Fruit fly (Drosophila melanogaster) whole organism: ENCODE results near the gene CG17380.

Experiments used
- EcR ChIP-seq, 2 experiments: fragments of >200 bp; optimal IDR thresholded peaks; 2 replicates each; lab custom pipeline; 2017; ENCODE audit warnings: missing biosample characterization in 2 of 2, missing genetic modification characterization in 2 of 2, missing genetic modification reagents in 2 of 2
- pan ChIP-seq: fragments of >200 bp; optimal IDR thresholded peaks from 2 replicates; lab custom pipeline; 2017
- psq ChIP-seq: fragments of >200 bp; optimal IDR thresholded peaks from 2 replicates; lab custom pipeline; 2017
- usp ChIP-seq: fragments of >200 bp; optimal IDR thresholded peaks from 2 replicates; lab custom pipeline; 2017; ENCODE audit warnings: missing biosample characterization, missing genetic modification characterization, mixed read lengths

The CG17380 gene

DNA sequence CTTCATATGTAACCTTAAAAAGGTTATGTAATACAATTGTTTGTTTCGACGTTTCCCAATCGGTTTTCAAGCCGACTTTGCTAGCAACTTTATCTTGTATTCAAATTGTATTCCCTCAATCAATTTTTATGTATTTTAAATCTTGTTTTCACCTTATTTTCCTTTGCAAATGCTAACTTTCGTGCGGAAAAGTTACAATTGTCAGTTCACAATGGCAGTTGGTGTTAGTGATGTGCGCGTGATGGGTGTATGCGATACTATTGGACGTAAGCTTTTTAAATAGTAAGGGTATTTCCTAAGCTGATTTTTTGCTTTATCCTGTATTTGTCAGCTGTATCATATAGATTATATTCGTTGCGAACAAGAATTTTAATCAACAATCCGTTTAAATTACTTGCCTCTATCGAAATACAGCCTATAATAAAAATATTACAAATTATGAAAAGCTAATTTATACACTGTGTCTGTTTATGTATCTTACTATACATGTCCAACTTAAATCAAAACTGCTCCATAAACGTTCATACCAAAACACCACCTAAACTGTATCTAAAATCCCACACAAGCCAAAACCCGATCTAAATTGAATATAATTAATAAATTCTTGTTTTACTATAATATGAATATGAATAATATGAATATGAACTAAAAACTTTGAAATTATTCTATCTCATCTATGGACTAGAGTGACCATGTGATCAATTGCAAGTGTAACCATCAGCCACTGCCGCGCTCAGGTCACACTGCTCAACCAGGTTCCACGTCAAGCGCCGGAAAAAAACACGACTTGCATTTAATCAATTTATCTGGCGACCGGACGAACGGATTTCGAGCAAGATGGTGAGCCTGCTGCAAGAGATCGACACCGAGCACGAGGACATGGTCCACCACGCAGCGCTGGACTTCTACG lies 47.4 kb downstream of the CG17380 start, which contains the start of the genes ATPsynCF6 and Sec13:
Gene ATPsynCF6, minus strand, starts transcription at position 236 of the 910 bp plus-strand sequence.
Gene Sec13, plus strand, starts transcription at position 450 of the 910 bp plus-strand sequence.
- TF ChIP-seq usp (GFP tag; lab: Kevin White, UChicago) = no peak
- TF ChIP-seq pan (lab: Kevin White, UChicago) = no peak
- TF ChIP-seq EcR (GFP tag; optimal IDR thresholded peaks at IDR 0.05; lab: Kevin White, UChicago) = no peak
- no peak for TF ChIP-seq psq (lab: Kevin White, UChicago)
